Fruit fly (Drosophila melanogaster) whole organism, pupa: Measurements from ENCODE around the gene Alp12.

Experiments
- CG10348 ChIP-seq: fragments of 200-800 bp; sonication (Bioruptor generic); IDR thresholded peaks from 2 replicates; pipeline ENCODE4 v1.3.6; 2022; ENCODE audit warnings: missing biosample characterization, missing genetic modification characterization
- CG14655 ChIP-seq: fragments of 200-800 bp; sonication (Bioruptor generic); optimal IDR thresholded peaks from 3 replicates; lab custom pipeline; 2017; ENCODE audit warnings: mild to moderate bottlenecking, missing biosample characterization, missing genetic modification reagents, missing genetic modification characterization
- CG8159 ChIP-seq: fragments of 200-800 bp; sonication (Bioruptor generic); optimal IDR thresholded peaks from 3 replicates; lab custom pipeline; 2018; ENCODE audit warnings: missing biosample characterization, mild to moderate bottlenecking, missing genetic modification characterization, moderate library complexity
- EcR ChIP-seq: fragments of 200-800 bp; sonication (Bioruptor generic); optimal IDR thresholded peaks from 3 replicates; lab custom pipeline; 2019; ENCODE audit warnings: missing biosample characterization, missing genetic modification characterization, mild to moderate bottlenecking, moderate library complexity, missing genetic modification reagents
- Ets98B ChIP-seq: fragments of 200-800 bp; sonication (Bioruptor generic); IDR thresholded peaks from 2 replicates; pipeline ENCODE4 v1.3.6; 2022; ENCODE audit warnings: missing biosample characterization, missing genetic modification characterization
- Pif1B ChIP-seq: fragments of 200-800 bp; sonication (Bioruptor generic); optimal IDR thresholded peaks from 3 replicates; lab custom pipeline; 2016; ENCODE audit warnings: missing biosample characterization, missing genetic modification characterization
- rn ChIP-seq: fragments of 200-800 bp; sonication (Bioruptor generic); IDR thresholded peaks from 2 replicates; pipeline ENCODE4 v1.3.6; 2022; ENCODE audit warnings: missing biosample characterization, missing genetic modification characterization

DNA sequence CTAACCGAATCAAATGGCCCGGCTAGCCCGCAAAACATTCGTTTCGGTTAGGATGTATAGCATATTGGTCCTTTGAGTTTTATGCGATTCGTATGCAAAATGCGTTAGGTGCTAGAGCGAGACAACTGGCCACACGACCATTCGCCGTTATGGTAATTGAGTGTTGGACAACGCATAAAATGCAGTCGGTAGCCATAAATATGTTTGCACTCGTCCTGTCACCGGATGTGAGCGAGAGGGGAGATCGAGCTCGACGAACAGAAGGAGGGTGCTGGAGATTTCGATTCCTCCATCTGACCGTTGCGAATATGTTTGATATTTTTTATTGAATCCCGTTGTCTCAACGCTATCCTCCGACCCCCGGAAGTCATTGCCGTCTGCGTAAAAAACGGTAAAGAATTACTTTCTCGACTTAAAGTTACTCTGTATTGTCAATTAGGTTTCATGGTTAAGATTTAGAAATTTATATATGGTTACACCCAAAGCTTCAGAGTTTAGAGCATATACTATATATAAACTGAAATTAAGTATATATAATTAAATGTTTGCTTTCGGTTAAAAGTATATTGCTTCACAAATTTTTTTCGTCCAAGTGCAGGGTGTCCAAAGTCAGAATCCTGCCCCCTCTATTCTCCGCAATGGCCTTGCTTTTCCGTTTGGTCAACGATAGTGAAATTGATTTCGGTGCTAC lies 34.2 kb downstream of the Alp12 start:
- TF ChIP-seq rn (no peak), Pif1B (no peak), CG8159 (tag; lab: Kevin White, UChicago) (no peak), CG14655 (GFP tag; lab: Kevin White, UChicago) (no peak), EcR (GFP tag; lab: Kevin White, UChicago) (no peak), CG10348 (GFP tag; lab: Robert Waterston, UW) (no peak), Ets98B (no peak)
